Fruit fly (Drosophila melanogaster) whole organism, embryonic: Measurements from ENCODE around the gene mahe.

ENCODE experiments used
- B-H2 ChIP-seq: fragments of 200-800 bp; sonication (Bioruptor generic); optimal IDR thresholded peaks from 2 replicates; lab custom pipeline; 2018; ENCODE audit warnings: missing biosample characterization, mild to moderate bottlenecking, missing genetic modification characterization
- Bgb ChIP-seq: fragments of 200-800 bp; sonication (Bioruptor generic); IDR thresholded peaks from 2 replicates; pipeline ENCODE4 v1.3.6; 2022; ENCODE audit warnings: missing biosample characterization, missing genetic modification characterization; ENCODE audit not compliant: partially characterized antibody
- CG11093 ChIP-seq: fragments of 200-800 bp; sonication (Bioruptor generic); IDR thresholded peaks from 3 replicates; pipeline ENCODE4 v1.3.6; 2022; ENCODE audit warnings: missing biosample characterization, missing genetic modification characterization
- CG11247 ChIP-seq: fragments of 200-800 bp; sonication (Bioruptor generic); IDR thresholded peaks from 2 replicates; pipeline ENCODE4 v1.3.6; 2022; ENCODE audit warnings: missing biosample characterization, missing genetic modification characterization
- CG1233 ChIP-seq: fragments of 200-800 bp; sonication (Bioruptor generic); optimal IDR thresholded peaks from 4 replicates; lab custom pipeline; 2018; ENCODE audit warnings: missing biosample characterization, mild to moderate bottlenecking, missing genetic modification characterization
- CG1602 ChIP-seq: fragments of 200-800 bp; sonication (Bioruptor generic); optimal IDR thresholded peaks from 3 replicates; lab custom pipeline; 2016; ENCODE audit warnings: missing biosample characterization, missing genetic modification characterization
- CG18011 ChIP-seq: fragments of 200-800 bp; sonication (Bioruptor generic); optimal IDR thresholded peaks from 2 replicates; lab custom pipeline; 2017; ENCODE audit warnings: missing biosample characterization, missing genetic modification characterization, mild to moderate bottlenecking, moderate library complexity, missing genotype
- CG32532 ChIP-seq: fragments of 200-800 bp; sonication (Bioruptor generic); IDR thresholded peaks from 2 replicates; pipeline ENCODE4 v1.3.6; 2022; ENCODE audit warnings: missing biosample characterization, missing genetic modification characterization
- CG3726 ChIP-seq: fragments of 200-800 bp; sonication (Bioruptor generic); IDR thresholded peaks from 3 replicates; pipeline ENCODE4, ENCODE4 v1.3.6; 2022; ENCODE audit warnings: missing biosample characterization, missing genetic modification characterization
- CG43689 ChIP-seq: fragments of 200-800 bp; sonication (Bioruptor generic); IDR thresholded peaks from 2 replicates; pipeline ENCODE4 v1.3.6; 2022; ENCODE audit warnings: missing biosample characterization, missing genetic modification characterization
- CG6175 ChIP-seq: fragments of 200-800 bp; sonication (Bioruptor generic); IDR thresholded peaks from 3 replicates; pipeline ENCODE4 v1.3.6; 2022; ENCODE audit warnings: missing biosample characterization, missing genetic modification characterization
- CG7357 ChIP-seq: fragments of 200-800 bp; sonication (Bioruptor generic); IDR thresholded peaks from 3 replicates; pipeline ENCODE4 v1.3.6; 2022; ENCODE audit warnings: missing biosample characterization, missing genetic modification characterization
- CG8765 ChIP-seq: fragments of 200-800 bp; sonication (Bioruptor generic); IDR thresholded peaks from 2 replicates; pipeline ENCODE4 v1.3.6; 2022; ENCODE audit warnings: missing biosample characterization, missing genetic modification characterization
- CG9817 ChIP-seq: fragments of 200-800 bp; sonication (Bioruptor generic); optimal IDR thresholded peaks from 2 replicates; lab custom pipeline; 2018; ENCODE audit warnings: missing biosample characterization, mild to moderate bottlenecking, missing genetic modification characterization, moderate library complexity
- Elba2 ChIP-seq: fragments of 200-800 bp; sonication (Bioruptor generic); optimal IDR thresholded peaks from 3 replicates; lab custom pipeline; 2016; ENCODE audit warnings: missing biosample characterization, missing genetic modification characterization
- Oli ChIP-seq: fragments of 200-800 bp; sonication (Bioruptor generic); optimal IDR thresholded peaks from 2 replicates; lab custom pipeline; 2018; ENCODE audit warnings: missing biosample characterization, mild to moderate bottlenecking, missing genetic modification characterization, moderate library complexity
- Side ChIP-seq: fragments of 200-800 bp; sonication (Bioruptor generic); optimal IDR thresholded peaks from 2 replicates; lab custom pipeline; 2016; ENCODE audit warnings: missing biosample characterization, missing genetic modification characterization
- Usf ChIP-seq: fragments of 200-800 bp; sonication (Bioruptor generic); optimal IDR thresholded peaks from 2 replicates; lab custom pipeline; 2017; ENCODE audit warnings: missing genotype, missing biosample characterization, missing genetic modification characterization
- az2 ChIP-seq: fragments of 200-800 bp; sonication (Bioruptor generic); optimal IDR thresholded peaks from 3 replicates; lab custom pipeline; 2016; ENCODE audit warnings: missing biosample characterization, missing genetic modification characterization
- bbx ChIP-seq: fragments of 200-800 bp; sonication (Bioruptor generic); IDR thresholded peaks from 2 replicates; pipeline ENCODE4 v1.3.6; 2022; ENCODE audit warnings: missing biosample characterization, missing genetic modification characterization; ENCODE audit not compliant: partially characterized antibody
- corto ChIP-seq: fragments of 200-800 bp; sonication (Bioruptor generic); optimal IDR thresholded peaks from 2 replicates; lab custom pipeline; 2016; ENCODE audit warnings: missing biosample characterization, mild to moderate bottlenecking, missing genetic modification characterization, moderate library complexity
- cwo ChIP-seq: fragments of 200-800 bp; sonication (Bioruptor generic); optimal IDR thresholded peaks from 3 replicates; lab custom pipeline; 2017; ENCODE audit warnings: missing biosample characterization, missing genetic modification characterization, mild to moderate bottlenecking, moderate library complexity, missing genetic modification reagents
- dpn ChIP-seq, 2 experiments: fragments of 200-800 bp; sonication (Bioruptor generic); optimal IDR thresholded peaks; 3 replicates each; lab custom pipeline; 2016; ENCODE audit warnings: missing biosample characterization in 2 of 2, missing genetic modification characterization in 2 of 2
- en ChIP-seq: fragments of 200-800 bp; sonication (Bioruptor generic); optimal IDR thresholded peaks from 2 replicates; lab custom pipeline; 2016; ENCODE audit warnings: missing biosample characterization, missing genetic modification characterization
- gcm2 ChIP-seq: fragments of 200-800 bp; sonication (Bioruptor generic); optimal IDR thresholded peaks from 2 replicates; lab custom pipeline; 2016; ENCODE audit warnings: missing biosample characterization, missing genetic modification characterization
- lmd ChIP-seq: fragments of 200-800 bp; sonication (Bioruptor generic); IDR thresholded peaks from 2 replicates; pipeline ENCODE4 v1.3.6; 2022; ENCODE audit warnings: missing biosample characterization, missing genetic modification characterization
- lov ChIP-seq, 2 experiments: fragments of 200-800 bp in 1 of 2; fragments of >200 bp in 1 of 2; sonication (Bioruptor generic) in 1 of 2; IDR thresholded peaks in 1 of 2; optimal IDR thresholded peaks in 1 of 2; 2 replicates in 1 of 2; 3 replicates in 1 of 2; pipeline versions ENCODE4 v1.3.6 to Lab custom; 2017 to 2022; ENCODE audit warnings: missing biosample characterization in 1 of 2, missing genetic modification characterization in 1 of 2
- onecut ChIP-seq: fragments of 200-800 bp; sonication (Bioruptor generic); IDR thresholded peaks from 2 replicates; pipeline ENCODE4 v1.3.6; 2022; ENCODE audit warnings: missing biosample characterization, missing genetic modification characterization
- pita ChIP-seq: fragments of 200-800 bp; sonication (Bioruptor generic); optimal IDR thresholded peaks from 2 replicates; lab custom pipeline; 2017; ENCODE audit warnings: missing biosample characterization, mild to moderate bottlenecking, missing genetic modification characterization
- schlank ChIP-seq: fragments of 200-800 bp; sonication (Bioruptor generic); optimal IDR thresholded peaks from 2 replicates; lab custom pipeline; 2018; ENCODE audit warnings: missing biosample characterization, mild to moderate bottlenecking, missing genetic modification characterization
- toy ChIP-seq: fragments of 200-800 bp; sonication (Bioruptor generic); IDR thresholded peaks from 2 replicates; pipeline ENCODE4 v1.3.6; 2022; ENCODE audit warnings: missing biosample characterization, missing genetic modification characterization

mahe gene

dm6 chrX:7888386-7889024, 42.7 kb downstream of the mahe start, which contains the start of gene Acat1 (continued):
- TF ChIP-seq en (GFP tag; lab: Kevin White, UChicago) (peak; percentile 18), CG18011 (GFP tag; lab: Kevin White, UChicago) (peak; percentile 54), lmd (GFP tag; lab: Robert Waterston, UW) (0 out of 2 replicates have a peak, but pooled peaks have one; percentile 31), CG9817 (tag; lab: Kevin White, UChicago) (peak; percentile 29), corto (GFP tag; lab: Kevin White, UChicago) (peak; percentile 49), lov (optimal IDR thresholded peaks at IDR 0.05; lab: Kevin White, UChicago) (no peak), lov (GFP tag; IDR thresholded peaks at IDR 0.05; lab: Robert Waterston, UW) (no peak), Side (GFP tag; lab: Kevin White, UChicago) (peak; percentile 33), CG1602 (GFP tag; lab: Kevin White, UChicago) (peak; percentile 44), Elba2 (GFP tag; lab: Kevin White, UChicago) (peak; percentile 91), Bgb (GFP tag; lab: Robert Waterston, UW) (no peak; the same call in 1 of the 2 replicates), CG11247 (GFP tag; lab: Robert Waterston, UW) (peak; percentile 41; the same call in 1 of the 2 replicates), B-H2 (GFP tag; lab: Kevin White, UChicago) (no peak), CG7357 (GFP tag; lab: Robert Waterston, UW) (no peak), Oli (peak; percentile 5), pita (GFP tag; lab: Kevin White, UChicago) (no peak), CG8765 (GFP tag; lab: Robert Waterston, UW) (no peak), CG32532 (GFP tag; lab: Robert Waterston, UW) (peak; percentile 72), bbx (GFP tag; lab: Robert Waterston, UW) (0 out of 2 replicates have a peak, but pooled peaks have one; percentile 14), CG1233 (GFP tag; lab: Kevin White, UChicago) (peak; percentile 33)
- TF ChIP-seq, all 482 proteins: peak for 239

- TF ChIP-seq gcm2 (GFP tag; lab: Kevin White, UChicago), result no peak
- TF ChIP-seq, all 482 proteins: peak for 0
Measured at dm6 chrX:7884360-7884759, 46.8 kb downstream of the mahe start, which contains the start of gene Ir7g. TSS of gene Ir7g (plus strand) at chrX:7884660.

- no peak for TF ChIP-seq CG6175 (GFP tag; lab: Robert Waterston, UW)
- no peak for TF ChIP-seq az2 (GFP tag; lab: Kevin White, UChicago)
- no peak for TF ChIP-seq onecut (GFP tag; lab: Robert Waterston, UW)
- TF ChIP-seq CG11093 (GFP tag; lab: Robert Waterston, UW), result no peak
- TF ChIP-seq schlank (tag; lab: Kevin White, UChicago), result no peak
- TF ChIP-seq dpn (GFP tag; optimal IDR thresholded peaks at IDR 0.05; lab: Kevin White, UChicago), result no peak
- no peak for TF ChIP-seq gcm2 (GFP tag; lab: Kevin White, UChicago)
- TF ChIP-seq Usf (GFP tag; lab: Kevin White, UChicago), result no peak
- TF ChIP-seq toy (GFP tag; lab: Robert Waterston, UW), result no peak
Measured at dm6 chrX:7883926-7884325, 47.3 kb downstream of the mahe start, which contains the start of gene Ir7f. TSS of gene Ir7f (minus strand) at chrX:7884026.

dm6 chrX:7881579-7881978, 49.6 kb downstream of the mahe start, which contains the start of gene Ir7e:
TSS of gene Ir7e (minus strand) at chrX:7881679.
- TF ChIP-seq cwo (no peak), CG3726 (GFP tag; lab: Robert Waterston, UW) (no peak), CG43689 (GFP tag; lab: Robert Waterston, UW) (no peak)
